Worm (Caenorhabditis elegans): ENCODE measurements around the gene ampd-1.
A peak's percentile ranks its signal among the peaks of the same experiment; 100 is the strongest.

The ampd-1 gene

ce11 chrII:5187469-5187868 is 15.7 kb upstream of the ampd-1 start, which contains the start of gene crh-2:
Gene crh-2, minus strand, starts transcription at chrII:5187569.
- TF ChIP-seq eor-1 (tag; optimal IDR thresholded peaks at IDR 0.05) = no peak
- TF ChIP-seq sea-2 (GFP tag; optimal IDR thresholded peaks at IDR 0.05) = no peak
- TF ChIP-seq nhr-77 (tag; optimal IDR thresholded peaks at IDR 0.05) = no peak
- no peak for TF ChIP-seq skn-1 (tag; optimal IDR thresholded peaks at IDR 0.05)
- TF ChIP-seq tbx-2 (tag; optimal IDR thresholded peaks at IDR 0.05) = no peak
- no peak for TF ChIP-seq ZK546.5 (tag; optimal IDR thresholded peaks at IDR 0.05)
- TF ChIP-seq nhr-23 (tag; optimal IDR thresholded peaks at IDR 0.05) = no peak
- no peak for TF ChIP-seq fkh-2 (tag; optimal IDR thresholded peaks at IDR 0.05)
- TF ChIP-seq elt-2 (tag; optimal IDR thresholded peaks at IDR 0.05) = no peak
- TF ChIP-seq elt-3 (tag; optimal IDR thresholded peaks at IDR 0.05) = no peak
- no peak for TF ChIP-seq pha-4 (tag; optimal IDR thresholded peaks at IDR 0.05)
- TF ChIP-seq mdl-1 (tag; optimal IDR thresholded peaks at IDR 0.05) = no peak

DNA sequence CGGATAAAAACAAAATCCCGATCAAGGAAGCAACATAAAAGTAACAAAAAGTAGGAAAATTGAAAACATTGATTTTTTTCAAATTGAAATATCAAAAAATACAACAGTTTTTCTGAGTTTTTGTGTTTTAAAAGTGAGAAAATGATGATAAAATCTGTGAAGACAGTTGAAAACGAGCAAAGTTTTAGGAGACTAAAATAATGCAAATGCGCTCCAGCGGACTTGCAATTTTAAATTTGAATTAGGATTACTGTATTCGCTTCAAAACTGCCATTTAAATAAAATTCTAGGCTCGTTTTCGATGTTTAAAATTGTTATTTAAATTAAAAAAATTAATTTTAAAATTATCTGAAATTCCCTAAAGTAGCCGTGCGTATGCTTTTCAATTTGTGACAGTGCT is 15.2 kb upstream of the ampd-1 start:
- no peak for TF ChIP-seq nhr-28 (tag; optimal IDR thresholded peaks at IDR 0.05)
- no peak for TF ChIP-seq tbx-2 (tag; optimal IDR thresholded peaks at IDR 0.05)
- TF ChIP-seq lin-39 (tag; optimal IDR thresholded peaks at IDR 0.05) = no peak
- TF ChIP-seq nhr-11 (tag; optimal IDR thresholded peaks at IDR 0.05) = no peak

DNA sequence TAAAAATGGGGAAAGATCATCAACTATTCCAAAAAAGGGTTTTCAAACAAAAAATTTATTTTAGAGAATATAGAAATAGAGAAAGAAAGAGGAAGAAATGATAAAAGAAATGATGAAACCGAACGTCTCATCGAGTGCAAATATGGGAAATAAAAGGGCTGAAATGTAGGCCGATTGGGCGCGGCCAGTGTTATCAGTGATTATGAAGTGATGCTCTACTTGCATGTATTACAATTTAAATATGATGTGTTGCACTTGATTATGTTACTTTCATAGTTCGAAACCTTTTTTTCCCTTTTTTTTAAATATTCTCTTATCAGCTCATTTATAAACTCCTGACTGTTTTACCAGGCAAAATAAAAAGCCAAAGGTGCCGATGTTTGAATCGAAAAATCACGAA is 11.4 kb upstream of the ampd-1 start:
- no peak for TF ChIP-seq fkh-2 (tag; optimal IDR thresholded peaks at IDR 0.05)
- no peak for TF ChIP-seq mdl-1 (tag; optimal IDR thresholded peaks at IDR 0.05)
- TF ChIP-seq pha-4 (tag; optimal IDR thresholded peaks at IDR 0.05) = peak; percentile 10
- no peak for TF ChIP-seq ceh-82 (tag; optimal IDR thresholded peaks at IDR 0.05)
- TF ChIP-seq R02D3.7 (tag; optimal IDR thresholded peaks at IDR 0.05) = no peak
- TF ChIP-seq daf-12 (tag; optimal IDR thresholded peaks at IDR 0.05) = no peak
- TF ChIP-seq pqm-1 (tag; optimal IDR thresholded peaks at IDR 0.05) = peak; percentile 92
- peak; percentile 99 for TF ChIP-seq elt-2 (tag; optimal IDR thresholded peaks at IDR 0.05)
- no peak for TF ChIP-seq fos-1 (tag; optimal IDR thresholded peaks at IDR 0.05)
- TF ChIP-seq unc-62 (GFP tag; optimal IDR thresholded peaks at IDR 0.05) = no peak
- TF ChIP-seq jun-1 (tag; optimal IDR thresholded peaks at IDR 0.05) = peak; percentile 45

ce11 chrII:5194066-5194465 is 9.1 kb upstream of the ampd-1 start, which contains the start of gene msp-49:
Gene msp-49, plus strand, starts transcription at chrII:5194366.
- TF ChIP-seq fkh-10 (GFP tag; optimal IDR thresholded peaks at IDR 0.05) = no peak
- TF ChIP-seq nhr-67 (tag; optimal IDR thresholded peaks at IDR 0.05) = no peak
- no peak for TF ChIP-seq fos-1 (tag; optimal IDR thresholded peaks at IDR 0.05)
- no peak for TF ChIP-seq snpc-4 (tag; optimal IDR thresholded peaks at IDR 0.05)
- no peak for TF ChIP-seq nhr-25 (tag; optimal IDR thresholded peaks at IDR 0.05)
- TF ChIP-seq mml-1 (tag; optimal IDR thresholded peaks at IDR 0.05) = no peak
- no peak for TF ChIP-seq ceh-82 (tag; optimal IDR thresholded peaks at IDR 0.05)
- TF ChIP-seq tbx-2 (tag; optimal IDR thresholded peaks at IDR 0.05) = no peak
- TF ChIP-seq sea-2 (GFP tag; optimal IDR thresholded peaks at IDR 0.05) = no peak
- TF ChIP-seq elt-1 (tag; optimal IDR thresholded peaks at IDR 0.05) = no peak
- TF ChIP-seq ztf-4 (tag; optimal IDR thresholded peaks at IDR 0.05) = no peak
- TF ChIP-seq nfya-1 (tag; optimal IDR thresholded peaks at IDR 0.05; ENCODE audit: insufficient read depth) = no peak
- no peak for TF ChIP-seq pqm-1 (tag; optimal IDR thresholded peaks at IDR 0.05)

DNA sequence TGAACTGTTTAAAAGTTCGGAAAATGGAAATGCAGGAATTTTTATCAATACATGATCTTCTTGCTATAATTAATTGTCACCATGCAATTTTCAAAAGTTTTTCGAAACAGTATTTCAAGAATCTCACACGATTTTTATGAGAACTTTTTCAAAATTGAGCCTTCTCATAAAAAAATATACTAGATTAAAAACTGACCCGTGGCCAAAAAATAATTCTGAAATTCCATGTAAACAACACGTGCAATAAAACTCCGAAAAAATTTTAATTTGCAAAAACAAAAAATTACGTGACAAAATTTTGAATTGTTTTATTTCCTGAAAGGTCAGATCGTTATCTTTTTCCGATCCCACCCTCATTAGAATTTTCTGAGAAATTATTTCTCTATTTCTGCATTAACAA is 7.6 kb upstream of the ampd-1 start, which contains the start of gene C34F11.5:
C34F11.5 (plus strand) TSS at position 301 of the 400 bp plus-strand sequence.
- TF ChIP-seq pqm-1 (tag; optimal IDR thresholded peaks at IDR 0.05) (no peak), fkh-10 (GFP tag; optimal IDR thresholded peaks at IDR 0.05) (no peak), fos-1 (tag; optimal IDR thresholded peaks at IDR 0.05) (no peak), nhr-76 (tag; optimal IDR thresholded peaks at IDR 0.05) (no peak)

DNA sequence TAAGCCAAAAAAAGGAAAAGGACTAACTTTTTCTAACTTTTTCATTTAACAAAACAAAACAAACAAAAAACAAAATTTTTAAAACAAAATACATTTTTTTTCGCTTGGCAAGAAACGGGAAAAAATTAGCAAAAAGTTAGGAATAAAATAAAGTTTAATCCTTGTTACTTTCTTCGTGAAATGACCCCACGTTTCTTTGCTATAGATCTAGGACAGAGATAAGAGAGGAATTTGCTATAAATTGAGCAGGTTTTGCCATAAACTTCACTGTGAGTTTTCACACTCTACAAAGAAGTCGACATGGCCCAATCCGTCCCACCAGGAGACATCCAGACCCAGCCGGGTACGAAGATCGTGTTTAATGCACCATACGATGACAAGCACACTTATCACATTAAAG is 3.6 kb upstream of the ampd-1 start, which contains the start of gene msp-50:
msp-50 (plus strand) TSS at position 301 of the 400 bp plus-strand sequence.
- no peak for TF ChIP-seq mml-1 (tag; optimal IDR thresholded peaks at IDR 0.05)
- TF ChIP-seq nfya-1 (tag; optimal IDR thresholded peaks at IDR 0.05; ENCODE audit: insufficient read depth) = no peak
- TF ChIP-seq nhr-28 (tag; optimal IDR thresholded peaks at IDR 0.05) = no peak
- no peak for TF ChIP-seq elt-2 (tag; optimal IDR thresholded peaks at IDR 0.05)
- TF ChIP-seq nhr-237 (tag; optimal IDR thresholded peaks at IDR 0.05) = no peak
